Fruit fly (Drosophila melanogaster) whole organism, embryonic: ENCODE data around the gene Tasp1.
A peak's percentile ranks its signal among the peaks of the same experiment; 100 is the strongest.

Source experiments
- Adf1 ChIP-seq: fragments of 200-800 bp; sonication (Bioruptor generic); IDR thresholded peaks from 2 replicates; pipeline ENCODE4 v1.3.6; 2022; ENCODE audit warnings: missing biosample characterization, missing genetic modification characterization
- CG10267 ChIP-seq: fragments of 200-800 bp; sonication (Bioruptor generic); optimal IDR thresholded peaks from 2 replicates; lab custom pipeline; 2018; ENCODE audit warnings: missing biosample characterization, mild to moderate bottlenecking, missing genetic modification characterization, moderate library complexity
- CG10366 ChIP-seq: fragments of 200-800 bp; sonication (Bioruptor generic); IDR thresholded peaks from 2 replicates; pipeline ENCODE4 v1.3.6; 2022; ENCODE audit warnings: missing biosample characterization, missing genetic modification characterization
- CG10543 ChIP-seq: fragments of 200-800 bp; sonication (Bioruptor generic); optimal IDR thresholded peaks from 3 replicates; lab custom pipeline; 2017; ENCODE audit warnings: missing biosample characterization, mild to moderate bottlenecking, missing genetic modification characterization, moderate library complexity
- CG10979 ChIP-seq: fragments of 200-800 bp; sonication (Bioruptor generic); optimal IDR thresholded peaks from 2 replicates; lab custom pipeline; 2018; ENCODE audit warnings: missing biosample characterization, mild to moderate bottlenecking, missing genetic modification characterization, moderate library complexity
- CG1233 ChIP-seq: fragments of 200-800 bp; sonication (Bioruptor generic); optimal IDR thresholded peaks from 4 replicates; lab custom pipeline; 2018; ENCODE audit warnings: missing biosample characterization, mild to moderate bottlenecking, missing genetic modification characterization
- CG12769 ChIP-seq: fragments of 200-800 bp; sonication (Bioruptor generic); optimal IDR thresholded peaks from 2 replicates; lab custom pipeline; 2019; ENCODE audit warnings: missing biosample characterization, mild to moderate bottlenecking, missing genetic modification characterization, moderate library complexity
- CG17328 ChIP-seq: fragments of 200-800 bp; sonication (Bioruptor generic); IDR thresholded peaks from 2 replicates; pipeline ENCODE4 v1.3.6; 2022; ENCODE audit warnings: missing biosample characterization, missing genetic modification characterization
- CG17359 ChIP-seq: fragments of 200-800 bp; sonication (Bioruptor generic); optimal IDR thresholded peaks from 3 replicates; lab custom pipeline; 2018; ENCODE audit warnings: missing biosample characterization, mild to moderate bottlenecking, missing genetic modification characterization, moderate library complexity
- CG17612 ChIP-seq: fragments of 200-800 bp; sonication (Bioruptor generic); IDR thresholded peaks from 2 replicates; pipeline ENCODE4 v1.3.6; 2022; ENCODE audit warnings: missing biosample characterization, missing genetic modification characterization
- CG2129 ChIP-seq: fragments of 200-800 bp; sonication (Bioruptor generic); IDR thresholded peaks from 2 replicates; pipeline ENCODE4 v1.3.6; 2022; ENCODE audit warnings: missing biosample characterization, missing genetic modification characterization; ENCODE audit not compliant: partially characterized antibody
- CG3065 ChIP-seq: fragments of 200-800 bp; sonication (Bioruptor generic); optimal IDR thresholded peaks from 2 replicates; lab custom pipeline; 2016; ENCODE audit warnings: missing biosample characterization, missing genetic modification characterization
- CG31441 ChIP-seq: fragments of 200-800 bp; sonication (Bioruptor generic); IDR thresholded peaks from 2 replicates; pipeline ENCODE4 v1.3.6; 2022; ENCODE audit warnings: missing biosample characterization, missing genetic modification characterization
- CG4404 ChIP-seq: fragments of 200-800 bp; sonication (Bioruptor generic); IDR thresholded peaks from 2 replicates; pipeline ENCODE4 v1.3.6; 2022; ENCODE audit warnings: missing biosample characterization, missing genetic modification characterization
- CG4707 ChIP-seq: fragments of 200-800 bp; sonication (Bioruptor generic); optimal IDR thresholded peaks from 2 replicates; lab custom pipeline; 2018; ENCODE audit warnings: missing biosample characterization, mild to moderate bottlenecking, missing genetic modification characterization, moderate library complexity
- CG6254 ChIP-seq: fragments of 200-800 bp; sonication (Bioruptor generic); optimal IDR thresholded peaks from 3 replicates; lab custom pipeline; 2017; ENCODE audit warnings: mild to moderate bottlenecking, missing biosample characterization, missing genetic modification reagents, missing genetic modification characterization
- CG6654 ChIP-seq: fragments of 200-800 bp; sonication (Bioruptor generic); optimal IDR thresholded peaks from 2 replicates; lab custom pipeline; 2017; ENCODE audit warnings: missing biosample characterization, mild to moderate bottlenecking, missing genetic modification characterization
- CG7372 ChIP-seq: fragments of 200-800 bp; sonication (Bioruptor generic); IDR thresholded peaks from 2 replicates; pipeline ENCODE4 v1.3.6; 2022; ENCODE audit warnings: missing biosample characterization, missing genetic modification characterization
- CG7786 ChIP-seq: fragments of 200-800 bp; sonication (Bioruptor generic); optimal IDR thresholded peaks from 2 replicates; lab custom pipeline; 2016; ENCODE audit warnings: missing biosample characterization, missing genetic modification characterization
- H2.0 ChIP-seq: fragments of 200-800 bp; sonication (Bioruptor generic); IDR thresholded peaks from 2 replicates; pipeline ENCODE4 v1.3.6; 2022; ENCODE audit warnings: missing biosample characterization, missing genetic modification characterization
- HLH54F ChIP-seq: fragments of 200-800 bp; sonication (Bioruptor generic); optimal IDR thresholded peaks from 3 replicates; lab custom pipeline; 2016; ENCODE audit warnings: missing biosample characterization, missing genetic modification characterization
- Hr39 ChIP-seq: fragments of >200 bp; optimal IDR thresholded peaks from 2 replicates; lab custom pipeline; 2017
- MESR4 ChIP-seq: fragments of 200-800 bp; sonication (Bioruptor generic); optimal IDR thresholded peaks from 2 replicates; lab custom pipeline; 2018; ENCODE audit warnings: missing biosample characterization, mild to moderate bottlenecking, missing genetic modification characterization, moderate library complexity
- Oli ChIP-seq: fragments of 200-800 bp; sonication (Bioruptor generic); optimal IDR thresholded peaks from 2 replicates; lab custom pipeline; 2018; ENCODE audit warnings: missing biosample characterization, mild to moderate bottlenecking, missing genetic modification characterization, moderate library complexity
- Optix ChIP-seq: fragments of 200-800 bp; sonication (Bioruptor generic); IDR thresholded peaks from 3 replicates; pipeline ENCODE4 v1.3.6; 2022; ENCODE audit warnings: missing biosample characterization, missing genetic modification characterization
- Scr ChIP-seq: fragments of 200-800 bp; sonication (Bioruptor generic); IDR thresholded peaks from 2 replicates; pipeline ENCODE4 v1.3.6; 2022; ENCODE audit warnings: missing biosample characterization, missing genetic modification characterization; ENCODE audit not compliant: partially characterized antibody
- Sry-δ ChIP-seq: fragments of 200-800 bp; sonication (Bioruptor generic); optimal IDR thresholded peaks from 2 replicates; lab custom pipeline; 2016; ENCODE audit warnings: missing biosample characterization, missing genetic modification characterization
- ab ChIP-seq: fragments of 200-800 bp; sonication (Bioruptor generic); optimal IDR thresholded peaks from 2 replicates; lab custom pipeline; 2016; ENCODE audit warnings: missing biosample characterization, missing genetic modification characterization
- ap ChIP-seq: fragments of 200-800 bp; sonication (Bioruptor generic); IDR thresholded peaks from 2 replicates; pipeline ENCODE4 v1.3.6; 2022; ENCODE audit warnings: missing biosample characterization, missing genetic modification characterization
- danr ChIP-seq: fragments of 200-800 bp; sonication (Bioruptor generic); IDR thresholded peaks from 2 replicates; pipeline ENCODE4 v1.3.6; 2022; ENCODE audit warnings: missing biosample characterization, missing genetic modification characterization
- dmrt99B ChIP-seq: fragments of 200-800 bp; sonication (Bioruptor generic); optimal IDR thresholded peaks from 2 replicates; lab custom pipeline; 2018; ENCODE audit warnings: missing biosample characterization, mild to moderate bottlenecking, missing genetic modification characterization, moderate library complexity
- emc ChIP-seq: fragments of 200-800 bp; sonication (Bioruptor generic); optimal IDR thresholded peaks from 2 replicates; lab custom pipeline; 2016; ENCODE audit warnings: missing biosample characterization, missing genetic modification characterization
- ewg ChIP-seq: fragments of 200-800 bp; sonication (Bioruptor generic); optimal IDR thresholded peaks from 3 replicates; lab custom pipeline; 2017; ENCODE audit warnings: mild to moderate bottlenecking, missing biosample characterization, missing genetic modification reagents, missing genetic modification characterization
- fd64A ChIP-seq: fragments of 200-800 bp; sonication (Bioruptor generic); optimal IDR thresholded peaks from 3 replicates; lab custom pipeline; 2018; ENCODE audit warnings: missing biosample characterization, mild to moderate bottlenecking, missing genetic modification characterization
- gem ChIP-seq: fragments of 200-800 bp; sonication (Bioruptor generic); optimal IDR thresholded peaks from 2 replicates; lab custom pipeline; 2019; ENCODE audit warnings: missing biosample characterization, mild to moderate bottlenecking, missing genetic modification characterization, moderate library complexity
- gro ChIP-seq: fragments of 200-800 bp; sonication (Bioruptor generic); optimal IDR thresholded peaks from 2 replicates; lab custom pipeline; 2016; ENCODE audit warnings: missing biosample characterization, missing genetic modification characterization
- h ChIP-seq: fragments of >200 bp; optimal IDR thresholded peaks from 2 replicates; lab custom pipeline; 2017
- kah ChIP-seq: fragments of 200-800 bp; sonication (Bioruptor generic); optimal IDR thresholded peaks from 2 replicates; lab custom pipeline; 2018; ENCODE audit warnings: missing biosample characterization, mild to moderate bottlenecking, missing genetic modification characterization
- org-1 ChIP-seq: fragments of 200-800 bp; sonication (Bioruptor generic); optimal IDR thresholded peaks from 2 replicates; lab custom pipeline; 2017; ENCODE audit warnings: missing biosample characterization, missing genetic modification characterization
- otp ChIP-seq: fragments of 200-800 bp; sonication (Bioruptor generic); IDR thresholded peaks from 3 replicates; pipeline ENCODE4, ENCODE4 v1.3.6; 2022; ENCODE audit warnings: missing biosample characterization, missing genetic modification characterization
- phol ChIP-seq: fragments of 200-800 bp; sonication (Bioruptor generic); optimal IDR thresholded peaks from 3 replicates; lab custom pipeline; 2018; ENCODE audit warnings: missing biosample characterization, mild to moderate bottlenecking, missing genetic modification characterization, moderate library complexity
- pita ChIP-seq: fragments of 200-800 bp; sonication (Bioruptor generic); optimal IDR thresholded peaks from 2 replicates; lab custom pipeline; 2017; ENCODE audit warnings: missing biosample characterization, mild to moderate bottlenecking, missing genetic modification characterization
- pros ChIP-seq: fragments of 200-800 bp; sonication (Bioruptor generic); optimal IDR thresholded peaks from 3 replicates; lab custom pipeline; 2019; ENCODE audit warnings: missing biosample characterization, mild to moderate bottlenecking, missing genetic modification characterization, moderate library complexity
- sens ChIP-seq: fragments of 200-800 bp; sonication (Bioruptor generic); peaks from one replicate; lab custom pipeline; 2016; ENCODE audit warnings: missing biosample characterization, missing genetic modification characterization
- sr ChIP-seq: fragments of 200-800 bp; sonication (Bioruptor generic); IDR thresholded peaks from 3 replicates; pipeline ENCODE4 v1.3.6; 2022; ENCODE audit warnings: missing biosample characterization, missing genetic modification characterization
- stc ChIP-seq: fragments of 200-800 bp; sonication (Bioruptor generic); IDR thresholded peaks from 2 replicates; pipeline ENCODE4 v1.3.6; 2022; ENCODE audit warnings: missing biosample characterization, missing genetic modification characterization
- tgo ChIP-seq: fragments of 200-800 bp; sonication (Bioruptor generic); IDR thresholded peaks from 3 replicates; pipeline ENCODE4 v1.3.6; 2022; ENCODE audit warnings: missing biosample characterization, missing genetic modification characterization
- tll ChIP-seq, 2 experiments: fragments of 200-800 bp in 1 of 2; fragments of >200 bp in 1 of 2; sonication (Bioruptor generic) in 1 of 2; optimal IDR thresholded peaks; 2 replicates each; lab custom pipeline; 2017 to 2019; ENCODE audit warnings: missing biosample characterization in 2 of 2, missing genetic modification characterization in 2 of 2, mild to moderate bottlenecking in 1 of 2, moderate library complexity in 1 of 2
- ttk ChIP-seq: fragments of 200-800 bp; sonication (Bioruptor generic); IDR thresholded peaks from 2 replicates; pipeline ENCODE4 v2.1.2; 2022; ENCODE audit warnings: missing biosample characterization, missing genetic modification characterization
- unpg ChIP-seq: fragments of 200-800 bp; sonication (Bioruptor generic); optimal IDR thresholded peaks from 3 replicates; lab custom pipeline; 2018; ENCODE audit warnings: missing biosample characterization, mild to moderate bottlenecking, missing genetic modification characterization, moderate library complexity
- zen2 ChIP-seq: fragments of 200-800 bp; sonication (Bioruptor generic); IDR thresholded peaks from 3 replicates; pipeline ENCODE4 v1.3.6; 2022; ENCODE audit warnings: missing biosample characterization, missing genetic modification characterization; ENCODE audit not compliant: partially characterized antibody

Gene Tasp1

dm6 chr3L:16045831-16046336, 41.4 kb downstream of the Tasp1 start:
- peak; percentile 87 for TF ChIP-seq org-1
- peak; percentile 92 for TF ChIP-seq tgo (GFP tag; lab: Robert Waterston, UW)
- peak; percentile 99 for TF ChIP-seq sens (GFP tag; lab: Kevin White, UChicago)
- TF ChIP-seq CG2129 = no peak
- peak; percentile 77 for TF ChIP-seq ab
- TF ChIP-seq CG17359 (tag; lab: Kevin White, UChicago) = peak; percentile 97
- TF ChIP-seq Scr (GFP tag; lab: Robert Waterston, UW) = no peak
- peak; percentile 70 for TF ChIP-seq Adf1 (GFP tag; lab: Robert Waterston, UW)
- peak; percentile 90 for TF ChIP-seq CG10267
- TF ChIP-seq CG4404 = peak; percentile 72
- TF ChIP-seq stc (GFP tag; lab: Robert Waterston, UW) = peak; percentile 94
- peak; percentile 69 for TF ChIP-seq CG6654 (GFP tag; lab: Kevin White, UChicago)
- peak; percentile 36; the same call in 1 of the 2 replicates for TF ChIP-seq CG17612 (GFP tag; lab: Robert Waterston, UW)
- no peak for TF ChIP-seq Hr39 (lab: Kevin White, UChicago)
- peak; percentile 83 for TF ChIP-seq CG4707 (GFP tag; lab: Kevin White, UChicago)
- TF ChIP-seq phol (tag; lab: Kevin White, UChicago) = peak; percentile 96
- peak in 1 of 2 experiments; percentile 0 for TF ChIP-seq tll (GFP tag; optimal IDR thresholded peaks at IDR 0.05; lab: Kevin White, UChicago)
- TF ChIP-seq CG10543 = peak; percentile 79
- TF ChIP-seq unpg (GFP tag; lab: Kevin White, UChicago) = peak; percentile 97
- TF ChIP-seq CG1233 (GFP tag; lab: Kevin White, UChicago) = peak; percentile 94
- TF ChIP-seq zen2 (GFP tag; lab: Robert Waterston, UW) = no peak
- peak; percentile 94 for TF ChIP-seq dmrt99B (tag; lab: Kevin White, UChicago)
- TF ChIP-seq CG12769 (tag; lab: Kevin White, UChicago) = peak; percentile 90
- TF ChIP-seq ttk (GFP tag; lab: Robert Waterston, UW) = peak; percentile 85
- TF ChIP-seq gem = peak; percentile 95
- TF ChIP-seq emc (GFP tag; lab: Kevin White, UChicago) = peak; percentile 78
- TF ChIP-seq CG10979 (tag; lab: Kevin White, UChicago) = peak; percentile 93
- TF ChIP-seq pita (GFP tag; lab: Kevin White, UChicago) = no peak
- TF ChIP-seq pros (GFP tag; lab: Kevin White, UChicago) = peak; percentile 48
- TF ChIP-seq otp = peak; percentile 85
- peak; percentile 81 for TF ChIP-seq kah (GFP tag; lab: Kevin White, UChicago)
- TF ChIP-seq CG3065 (GFP tag; lab: Kevin White, UChicago) = peak; percentile 59
- peak; percentile 89 for TF ChIP-seq CG10366 (GFP tag; lab: Robert Waterston, UW)
- peak; percentile 93 for TF ChIP-seq gro
- no peak for TF ChIP-seq MESR4
- peak; percentile 47; the same call in 1 of the 3 replicates for TF ChIP-seq sr
- TF ChIP-seq CG7786 = peak; percentile 91
- TF ChIP-seq fd64A = peak; percentile 72
- no peak for TF ChIP-seq h (lab: Kevin White, UChicago)
- TF ChIP-seq H2.0 (GFP tag; lab: Robert Waterston, UW) = peak; percentile 86
- peak; percentile 89 for TF ChIP-seq ewg
- peak; percentile 88 for TF ChIP-seq HLH54F (GFP tag; lab: Kevin White, UChicago)
- peak; percentile 86 for TF ChIP-seq CG6254 (GFP tag; lab: Kevin White, UChicago)
- TF ChIP-seq ap (GFP tag; lab: Robert Waterston, UW) = peak; percentile 88
- peak; percentile 94 for TF ChIP-seq CG17328 (GFP tag; lab: Robert Waterston, UW)
- TF ChIP-seq Oli (tag; lab: Kevin White, UChicago) = peak; percentile 93
- TF ChIP-seq Sry-δ (GFP tag; lab: Kevin White, UChicago) = peak; percentile 53
- TF ChIP-seq Optix (GFP tag; lab: Robert Waterston, UW) = peak; percentile 82; the same call in 2 of the 3 replicates
- peak; percentile 73 for TF ChIP-seq CG31441 (GFP tag; lab: Robert Waterston, UW)
- TF ChIP-seq danr = no peak; the same call in none of the 2 replicates
- peak; percentile 89 for TF ChIP-seq CG7372 (GFP tag; lab: Robert Waterston, UW)
